Fruit fly (Drosophila melanogaster) whole organism, prepupa: ENCODE data around the gene CG3527.
A peak's percentile ranks its signal among the peaks of the same experiment; 100 is the strongest.

ENCODE experiments used
- Blimp-1 ChIP-seq: fragments of 200-800 bp; sonication (Bioruptor generic); optimal IDR thresholded peaks from 3 replicates; lab custom pipeline; 2017; ENCODE audit warnings: missing biosample characterization, missing genetic modification characterization, mild to moderate bottlenecking, moderate library complexity, missing genetic modification reagents
- CG11294 ChIP-seq: fragments of 200-800 bp; sonication (Bioruptor generic); IDR thresholded peaks from 2 replicates; pipeline ENCODE4 v1.3.6; 2022; ENCODE audit warnings: missing biosample characterization, missing genetic modification characterization
- CG11762 ChIP-seq: fragments of 200-800 bp; sonication (Bioruptor generic); optimal IDR thresholded peaks from 3 replicates; lab custom pipeline; 2016; ENCODE audit warnings: missing biosample characterization, missing genetic modification characterization; ENCODE audit not compliant: insufficient read depth
- CG11902 ChIP-seq: fragments of 200-800 bp; sonication (Bioruptor generic); optimal IDR thresholded peaks from 3 replicates; lab custom pipeline; 2016; ENCODE audit warnings: missing biosample characterization, missing genetic modification characterization
- CG15336 ChIP-seq: fragments of 200-800 bp; sonication (Bioruptor generic); IDR thresholded peaks from 2 replicates; pipeline ENCODE4 v1.3.6; 2022; ENCODE audit warnings: missing biosample characterization, missing genetic modification characterization
- CG1621 ChIP-seq: fragments of 200-800 bp; sonication (Bioruptor generic); optimal IDR thresholded peaks from 3 replicates; lab custom pipeline; 2018; ENCODE audit warnings: missing biosample characterization, mild to moderate bottlenecking, missing genetic modification characterization
- CG3032 ChIP-seq: fragments of 200-800 bp; optimal IDR thresholded peaks from 2 replicates; lab custom pipeline; 2019; ENCODE audit warnings: missing biosample characterization, mild to moderate bottlenecking, missing genetic modification characterization, moderate library complexity
- CG31627 ChIP-seq: fragments of 200-800 bp; sonication (Bioruptor generic); optimal IDR thresholded peaks from 3 replicates; lab custom pipeline; 2016; ENCODE audit warnings: missing biosample characterization, missing genetic modification characterization
- CG32006 ChIP-seq: fragments of 200-800 bp; sonication (Bioruptor generic); optimal IDR thresholded peaks from 3 replicates; lab custom pipeline; 2017; ENCODE audit warnings: missing biosample characterization, mild to moderate bottlenecking, missing genetic modification characterization
- CG34406 ChIP-seq: fragments of 200-800 bp; sonication (Bioruptor generic); optimal IDR thresholded peaks from 3 replicates; lab custom pipeline; 2016; ENCODE audit warnings: missing biosample characterization, missing genetic modification characterization
- CG3919 ChIP-seq: fragments of 200-800 bp; sonication (Bioruptor generic); optimal IDR thresholded peaks from 3 replicates; lab custom pipeline; 2016; ENCODE audit warnings: missing biosample characterization, missing genetic modification characterization
- CG4318 ChIP-seq: fragments of 200-800 bp; sonication (Bioruptor generic); optimal IDR thresholded peaks from 3 replicates; lab custom pipeline; 2017; ENCODE audit warnings: missing biosample characterization, mild to moderate bottlenecking, missing genetic modification characterization
- CG6276 ChIP-seq: fragments of 200-800 bp; sonication (Bioruptor generic); optimal IDR thresholded peaks from 2 replicates; lab custom pipeline; 2017; ENCODE audit warnings: missing biosample characterization, mild to moderate bottlenecking, missing genetic modification characterization
- CG6792 ChIP-seq: fragments of 200-800 bp; sonication (Bioruptor generic); optimal IDR thresholded peaks from 3 replicates; lab custom pipeline; 2016; ENCODE audit warnings: missing biosample characterization, missing genetic modification characterization
- CG6854 ChIP-seq: fragments of 200-800 bp; sonication (Bioruptor generic); optimal IDR thresholded peaks from 2 replicates; lab custom pipeline; 2017; ENCODE audit warnings: missing biosample characterization, mild to moderate bottlenecking, missing genetic modification characterization
- CG7368 ChIP-seq: fragments of 200-800 bp; sonication (Bioruptor generic); optimal IDR thresholded peaks from 3 replicates; lab custom pipeline; 2016; ENCODE audit warnings: missing biosample characterization, missing genetic modification characterization
- CG8119 ChIP-seq: fragments of 200-800 bp; sonication (Bioruptor generic); IDR thresholded peaks from 3 replicates; pipeline ENCODE4 v1.3.6; 2022; ENCODE audit warnings: missing biosample characterization, missing genetic modification characterization
- CG8319 ChIP-seq: fragments of 200-800 bp; sonication (Bioruptor generic); optimal IDR thresholded peaks from 3 replicates; lab custom pipeline; 2016; ENCODE audit warnings: missing biosample characterization, missing genetic modification characterization
- CG8632 ChIP-seq: fragments of 200-800 bp; sonication (Bioruptor generic); optimal IDR thresholded peaks from 3 replicates; lab custom pipeline; 2016; ENCODE audit warnings: missing biosample characterization, missing genetic modification characterization
- CG9139 ChIP-seq: fragments of 200-800 bp; sonication (Bioruptor generic); optimal IDR thresholded peaks from 3 replicates; lab custom pipeline; 2017; ENCODE audit warnings: missing biosample characterization, mild to moderate bottlenecking, missing genetic modification characterization
- Eip75B ChIP-seq: fragments of 200-800 bp; sonication (Bioruptor generic); optimal IDR thresholded peaks from 3 replicates; lab custom pipeline; 2016; ENCODE audit warnings: missing biosample characterization, missing genetic modification characterization
- Eip78C ChIP-seq: fragments of 200-800 bp; sonication (Bioruptor generic); peaks from one replicate; lab custom pipeline; 2016; ENCODE audit warnings: missing biosample characterization, missing genetic modification characterization
- Eip93F ChIP-seq: fragments of 200-800 bp; sonication (Bioruptor generic); optimal IDR thresholded peaks from 2 replicates; lab custom pipeline; 2016; ENCODE audit warnings: missing biosample characterization, mild to moderate bottlenecking, missing genetic modification characterization
- Ets21C ChIP-seq: fragments of 200-800 bp; sonication (Bioruptor generic); optimal IDR thresholded peaks from 3 replicates; lab custom pipeline; 2016; ENCODE audit warnings: missing biosample characterization, missing genetic modification characterization
- Ets96B ChIP-seq: fragments of 200-800 bp; optimal IDR thresholded peaks from 2 replicates; lab custom pipeline; 2019; ENCODE audit warnings: missing biosample characterization, mild to moderate bottlenecking, missing genetic modification characterization, moderate library complexity
- Gug ChIP-seq: fragments of 200-800 bp; sonication (Bioruptor generic); IDR thresholded peaks from 2 replicates; pipeline ENCODE4 v1.3.6; 2022; ENCODE audit warnings: missing biosample characterization, missing genetic modification characterization
- Hr38 ChIP-seq: sonication (Bioruptor generic); optimal IDR thresholded peaks from 2 replicates; lab custom pipeline; 2016; ENCODE audit warnings: missing biosample characterization, missing genetic modification characterization
- Hr39 ChIP-seq: fragments of 200-800 bp; sonication (Bioruptor generic); optimal IDR thresholded peaks from 2 replicates; lab custom pipeline; 2016; ENCODE audit warnings: missing biosample characterization, missing genetic modification characterization
- Hr4 ChIP-seq: fragments of 200-800 bp; sonication (Bioruptor generic); optimal IDR thresholded peaks from 3 replicates; lab custom pipeline; 2016; ENCODE audit warnings: missing biosample characterization, missing genetic modification characterization
- Lpt ChIP-seq: fragments of 200-800 bp; sonication (Bioruptor generic); optimal IDR thresholded peaks from 3 replicates; lab custom pipeline; 2016; ENCODE audit warnings: missing biosample characterization, missing genetic modification characterization
- Met ChIP-seq: fragments of 200-800 bp; sonication (Bioruptor generic); optimal IDR thresholded peaks from 3 replicates; lab custom pipeline; 2016; ENCODE audit warnings: missing biosample characterization, missing genetic modification characterization
- OdsH ChIP-seq: fragments of 200-800 bp; sonication (Bioruptor generic); optimal IDR thresholded peaks from 3 replicates; lab custom pipeline; 2016; ENCODE audit warnings: missing biosample characterization, missing genetic modification characterization
- Smox ChIP-seq: fragments of 200-800 bp; sonication (Bioruptor generic); optimal IDR thresholded peaks from 3 replicates; lab custom pipeline; 2016; ENCODE audit warnings: missing biosample characterization, missing genetic modification characterization
- Sox102F ChIP-seq: fragments of 200-800 bp; sonication (Bioruptor generic); optimal IDR thresholded peaks from 2 replicates; lab custom pipeline; 2016; ENCODE audit warnings: missing biosample characterization, mild to moderate bottlenecking, missing genetic modification characterization
- Sox14 ChIP-seq: fragments of 200-800 bp; sonication (Bioruptor generic); optimal IDR thresholded peaks from 3 replicates; lab custom pipeline; 2016; ENCODE audit warnings: missing biosample characterization, missing genetic modification characterization
- Sox15 ChIP-seq: fragments of 200-800 bp; sonication (Bioruptor generic); optimal IDR thresholded peaks from 3 replicates; lab custom pipeline; 2016; ENCODE audit warnings: missing biosample characterization, missing genetic modification characterization
- achi ChIP-seq: fragments of 200-800 bp; sonication (Bioruptor generic); optimal IDR thresholded peaks from 3 replicates; lab custom pipeline; 2016; ENCODE audit warnings: missing biosample characterization, missing genetic modification characterization
- cyc ChIP-seq: fragments of 200-800 bp; sonication (Bioruptor generic); optimal IDR thresholded peaks from 3 replicates; lab custom pipeline; 2016; ENCODE audit warnings: missing biosample characterization, missing genetic modification characterization
- dac ChIP-seq: fragments of 200-800 bp; sonication (Bioruptor generic); optimal IDR thresholded peaks from 2 replicates; lab custom pipeline; 2017; ENCODE audit warnings: missing biosample characterization, mild to moderate bottlenecking, missing genetic modification characterization
- dsx ChIP-seq: fragments of 200-800 bp; optimal IDR thresholded peaks from 3 replicates; lab custom pipeline; 2019; ENCODE audit warnings: missing biosample characterization, mild to moderate bottlenecking, missing genetic modification characterization, moderate library complexity; ENCODE audit not compliant: poor library complexity, severe bottlenecking
- eg ChIP-seq: fragments of 200-800 bp; sonication (Bioruptor generic); IDR thresholded peaks from 3 replicates; pipeline ENCODE4 v1.3.6; 2022; ENCODE audit warnings: missing biosample characterization, missing genetic modification characterization
- esn ChIP-seq: fragments of 200-800 bp; sonication (Bioruptor generic); optimal IDR thresholded peaks from 2 replicates; lab custom pipeline; 2016; ENCODE audit warnings: missing biosample characterization, mild to moderate bottlenecking, missing genetic modification characterization, moderate library complexity
- fd59A ChIP-seq: fragments of 200-800 bp; sonication (Bioruptor generic); optimal IDR thresholded peaks from 2 replicates; lab custom pipeline; 2017; ENCODE audit warnings: missing biosample characterization, mild to moderate bottlenecking, missing genetic modification characterization, missing genetic modification reagents
- fd85E ChIP-seq: fragments of 200-800 bp; sonication (Bioruptor generic); optimal IDR thresholded peaks from 3 replicates; lab custom pipeline; 2016; ENCODE audit warnings: missing biosample characterization, missing genetic modification characterization
- fkh ChIP-seq: fragments of 200-800 bp; sonication (Bioruptor generic); optimal IDR thresholded peaks from 3 replicates; lab custom pipeline; 2017; ENCODE audit warnings: missing biosample characterization, mild to moderate bottlenecking, missing genetic modification characterization, moderate library complexity
- lz ChIP-seq: fragments of 200-800 bp; sonication (Bioruptor generic); optimal IDR thresholded peaks from 3 replicates; lab custom pipeline; 2016; ENCODE audit warnings: missing biosample characterization, missing genetic modification characterization
- pdm3 ChIP-seq: fragments of 200-800 bp; sonication (Bioruptor generic); optimal IDR thresholded peaks from 3 replicates; lab custom pipeline; 2016; ENCODE audit warnings: missing biosample characterization, missing genetic modification characterization
- salr ChIP-seq, 2 experiments: fragments of 200-800 bp; sonication (Bioruptor generic); optimal IDR thresholded peaks; 3 replicates each; lab custom pipeline; 2016 to 2018; ENCODE audit warnings: missing biosample characterization in 2 of 2, missing genetic modification characterization in 2 of 2, mild to moderate bottlenecking in 1 of 2
- ss ChIP-seq, 2 experiments: fragments of 200-800 bp; sonication (Bioruptor generic); optimal IDR thresholded peaks; 2 replicates in 1 of 2; 3 replicates in 1 of 2; lab custom pipeline; 2017 to 2018; ENCODE audit warnings: mild to moderate bottlenecking in 2 of 2, missing biosample characterization in 2 of 2, missing genetic modification characterization in 2 of 2, moderate library complexity in 1 of 2
- svp ChIP-seq: fragments of 200-800 bp; sonication (Bioruptor generic); peaks from one replicate; lab custom pipeline; 2016; ENCODE audit warnings: missing biosample characterization, missing genetic modification characterization
- topi ChIP-seq: fragments of 200-800 bp; sonication (Bioruptor generic); optimal IDR thresholded peaks from 3 replicates; lab custom pipeline; 2016; ENCODE audit warnings: missing biosample characterization, missing genetic modification characterization
- vri ChIP-seq: fragments of 200-800 bp; sonication (Bioruptor generic); optimal IDR thresholded peaks from 3 replicates; lab custom pipeline; 2016; ENCODE audit warnings: missing biosample characterization, mild to moderate bottlenecking, missing genetic modification characterization

Gene CG3527

DNA sequence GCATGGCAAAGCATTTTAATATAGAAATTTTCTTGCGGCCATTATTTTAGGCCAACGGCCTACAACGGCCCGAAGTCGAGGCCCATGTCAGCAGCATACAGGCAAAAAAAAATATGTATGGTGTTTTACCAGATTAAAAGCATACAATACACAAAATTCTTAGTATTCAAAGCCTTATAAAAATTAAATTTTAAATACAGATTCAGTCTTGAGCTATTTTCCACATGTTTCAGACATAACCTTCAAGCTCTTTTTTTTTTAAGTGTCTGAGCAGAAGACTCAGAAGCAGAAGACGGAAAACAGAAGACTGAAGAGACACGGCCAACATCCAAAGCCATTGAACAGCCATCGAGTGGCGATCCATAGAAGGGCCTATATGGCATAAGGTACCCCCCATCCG, 30.0 kb downstream of the CG3527 start (continued):
- no peak for TF ChIP-seq Eip75B (GFP tag; lab: Kevin White, UChicago)
- TF ChIP-seq dsx: no peak
- TF ChIP-seq Eip78C (GFP tag; lab: Kevin White, UChicago): peak; percentile 58
- no peak for TF ChIP-seq Ets96B (tag; lab: Kevin White, UChicago)

DNA sequence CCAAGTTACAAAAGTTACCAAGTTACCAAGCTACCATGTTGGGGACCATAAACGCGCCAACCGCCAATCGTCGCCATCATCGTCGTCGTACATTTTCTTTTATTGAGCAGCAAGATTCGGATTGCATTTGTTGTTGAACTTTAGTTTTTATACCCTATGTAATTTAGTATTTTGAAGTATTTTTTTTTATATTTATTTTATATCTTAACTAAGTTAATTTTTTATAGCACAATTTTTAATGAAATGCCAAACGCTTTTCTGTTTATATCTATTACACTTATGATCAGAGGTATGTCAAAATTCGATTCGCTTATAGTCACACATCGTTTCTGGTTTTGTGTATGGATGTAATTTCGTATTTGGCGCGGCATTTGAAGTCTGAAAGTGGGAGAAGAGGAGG, 30.6 kb downstream of the CG3527 start:
- TF ChIP-seq CG1621 (tag; lab: Kevin White, UChicago): no peak
- no peak for TF ChIP-seq Sox15
- TF ChIP-seq salr (GFP tag; optimal IDR thresholded peaks at IDR 0.05; lab: Kevin White, UChicago): no peak
- no peak for TF ChIP-seq Eip93F
- TF ChIP-seq topi (GFP tag; lab: Kevin White, UChicago): no peak
- no peak for TF ChIP-seq CG6854 (GFP tag; lab: Kevin White, UChicago)
- no peak for TF ChIP-seq CG31627 (GFP tag; lab: Kevin White, UChicago)
- TF ChIP-seq CG32006 (GFP tag; lab: Kevin White, UChicago): peak; percentile 56
- no peak for TF ChIP-seq CG3919 (GFP tag; lab: Kevin White, UChicago)
- no peak for TF ChIP-seq OdsH (GFP tag; lab: Kevin White, UChicago)
- peak; percentile 48; the same call in 1 of the 3 replicates for TF ChIP-seq eg (GFP tag; lab: Robert Waterston, UW)
- no peak for TF ChIP-seq fd59A (GFP tag; lab: Kevin White, UChicago)
- TF ChIP-seq CG8632: no peak
- no peak for TF ChIP-seq fkh (GFP tag; lab: Kevin White, UChicago)
- peak; percentile 57 for TF ChIP-seq Eip78C (GFP tag; lab: Kevin White, UChicago)
- no peak for TF ChIP-seq Hr39 (GFP tag; lab: Kevin White, UChicago)
- TF ChIP-seq esn (GFP tag; lab: Kevin White, UChicago): no peak
- TF ChIP-seq svp (GFP tag; lab: Kevin White, UChicago): no peak
- no peak for TF ChIP-seq Blimp-1
- no peak for TF ChIP-seq Gug (GFP tag; lab: Robert Waterston, UW)
- no peak for TF ChIP-seq pdm3 (GFP tag; lab: Kevin White, UChicago)
- no peak for TF ChIP-seq Ets96B (tag; lab: Kevin White, UChicago)
- TF ChIP-seq Hr4 (GFP tag; lab: Kevin White, UChicago): peak; percentile 16
- TF ChIP-seq Ets21C (GFP tag; lab: Kevin White, UChicago): no peak
- no peak for TF ChIP-seq Sox14 (GFP tag; lab: Kevin White, UChicago)
- no peak for TF ChIP-seq CG34406
- no peak for TF ChIP-seq vri (GFP tag; lab: Kevin White, UChicago)
- no peak for TF ChIP-seq CG3032 (tag; lab: Kevin White, UChicago)
- no peak for TF ChIP-seq dac (GFP tag; lab: Kevin White, UChicago)
- no peak for TF ChIP-seq CG8319
- TF ChIP-seq Lpt (GFP tag; lab: Kevin White, UChicago): no peak
- TF ChIP-seq lz (GFP tag; lab: Kevin White, UChicago): no peak
- no peak for TF ChIP-seq Hr38 (GFP tag; lab: Kevin White, UChicago)
- no peak for TF ChIP-seq achi (GFP tag; lab: Kevin White, UChicago)
- TF ChIP-seq CG6276 (GFP tag; lab: Kevin White, UChicago): no peak
- TF ChIP-seq cyc (GFP tag; lab: Kevin White, UChicago): no peak
- TF ChIP-seq Smox (GFP tag; lab: Kevin White, UChicago): no peak
- no peak for TF ChIP-seq Met (GFP tag; lab: Kevin White, UChicago)
- TF ChIP-seq CG9139 (GFP tag; lab: Kevin White, UChicago): no peak
- no peak for TF ChIP-seq ss (GFP tag; optimal IDR thresholded peaks at IDR 0.05; lab: Kevin White, UChicago)
- peak; percentile 74 for TF ChIP-seq CG15336
- TF ChIP-seq CG7368 (GFP tag; lab: Kevin White, UChicago): no peak
- TF ChIP-seq Sox102F: no peak
- TF ChIP-seq CG11294 (GFP tag; lab: Robert Waterston, UW): no peak
- no peak for TF ChIP-seq CG6792 (GFP tag; lab: Kevin White, UChicago)
- TF ChIP-seq CG11902: no peak
- TF ChIP-seq fd85E (GFP tag; lab: Kevin White, UChicago): no peak
- peak; percentile 67 for TF ChIP-seq CG8119 (GFP tag; lab: Robert Waterston, UW)
- TF ChIP-seq CG11762 (GFP tag; lab: Kevin White, UChicago): no peak
- TF ChIP-seq CG4318 (GFP tag; lab: Kevin White, UChicago): peak; percentile 7
